Fruit fly (Drosophila melanogaster): ENCODE results near the gene CG43373.

The CG43373 gene

DNA sequence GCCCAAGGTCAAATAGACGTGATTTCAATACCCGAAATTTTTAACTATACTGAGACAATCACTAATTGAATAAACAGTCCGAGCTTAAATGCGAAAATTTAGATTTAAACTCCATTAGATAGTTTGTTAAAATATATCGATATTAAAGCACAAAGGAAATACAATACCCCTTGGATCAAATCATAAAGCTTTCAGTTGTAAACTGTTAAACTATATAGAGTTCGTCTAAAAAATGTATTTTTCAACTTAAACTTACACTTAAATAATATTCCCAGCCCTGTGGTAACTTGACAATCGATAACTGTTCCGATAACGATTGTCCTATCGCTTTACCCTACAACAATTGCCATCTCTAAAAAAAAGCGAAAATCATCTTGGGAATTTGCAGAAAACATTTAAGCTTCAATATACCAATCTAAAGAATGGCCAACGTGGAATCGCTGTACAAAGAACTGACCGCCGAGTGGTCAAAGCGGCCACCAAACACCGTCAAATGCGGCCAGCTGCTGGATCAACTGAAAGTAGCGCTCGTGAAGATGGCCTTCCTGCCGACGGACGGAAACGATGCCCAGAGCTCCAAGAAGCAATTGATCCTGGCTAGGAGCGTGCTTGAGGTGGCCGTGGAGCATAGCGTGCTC lies 39.6 kb upstream of the CG43373 start, which contains the start of gene Rpn12 (continued):
- peak; percentile 79 for TF ChIP-seq BEAF-32 (GFP tag; optimal IDR thresholded peaks at IDR 0.05)
- TF ChIP-seq nom (GFP tag; optimal IDR thresholded peaks at IDR 0.05) = no peak
- no peak for TF ChIP-seq Vsx1 (GFP tag; optimal IDR thresholded peaks at IDR 0.05)
- no peak for TF ChIP-seq CG11398 (GFP tag; optimal IDR thresholded peaks at IDR 0.05)
- TF ChIP-seq CG1832 (GFP tag; optimal IDR thresholded peaks at IDR 0.05) = no peak
- TF ChIP-seq ranshi (GFP tag; IDR thresholded peaks at IDR 0.05) = no peak
- TF ChIP-seq CG16815 (GFP tag; optimal IDR thresholded peaks at IDR 0.05) = no peak
- TF ChIP-seq tna (GFP tag; IDR thresholded peaks at IDR 0.05; ENCODE audit: partially characterized antibody) = peak; percentile 80
- TF ChIP-seq CG2712 (tag; optimal IDR thresholded peaks at IDR 0.05) = peak; percentile 43
- no peak for TF ChIP-seq Hr78 (GFP tag; optimal IDR thresholded peaks at IDR 0.05)
- TF ChIP-seq fu2 (GFP tag; optimal IDR thresholded peaks at IDR 0.05) = peak; percentile 24
- TF ChIP-seq so (GFP tag; IDR thresholded peaks at IDR 0.05) = no peak
- TF ChIP-seq CG12391 (tag; optimal IDR thresholded peaks at IDR 0.05) = peak; percentile 57
- TF ChIP-seq NC2α (GFP tag; optimal IDR thresholded peaks at IDR 0.05) = no peak
- TF ChIP-seq CG2129 (GFP tag; IDR thresholded peaks at IDR 0.05; ENCODE audit: partially characterized antibody) = peak; percentile 72; the same call in 1 of the 2 replicates
- TF ChIP-seq CG33557 (GFP tag; optimal IDR thresholded peaks at IDR 0.05) = no peak
- TF ChIP-seq Tbp (GFP tag; optimal IDR thresholded peaks at IDR 0.05) = no peak
- TF ChIP-seq CG6854 (GFP tag; optimal IDR thresholded peaks at IDR 0.05) = no peak
- TF ChIP-seq CG16863 (GFP tag; optimal IDR thresholded peaks at IDR 0.05) = no peak
- TF ChIP-seq cad (GFP tag; optimal IDR thresholded peaks at IDR 0.05) = no peak
- no peak for TF ChIP-seq tap (tag; optimal IDR thresholded peaks at IDR 0.05)
- no peak for TF ChIP-seq pnt (GFP tag; optimal IDR thresholded peaks at IDR 0.05)
- TF ChIP-seq ftz-f1 (GFP tag; optimal IDR thresholded peaks at IDR 0.05) = no peak
- TF ChIP-seq B-H1 (GFP tag; IDR thresholded peaks at IDR 0.05) = no peak
- no peak for TF ChIP-seq BtbVII (GFP tag; optimal IDR thresholded peaks at IDR 0.05)
- peak; percentile 25 for TF ChIP-seq zf30C (GFP tag; optimal IDR thresholded peaks at IDR 0.05)
- no peak; the same call in 1 of the 2 replicates for TF ChIP-seq CG42726 (GFP tag; IDR thresholded peaks at IDR 0.05; ENCODE audit: partially characterized antibody)
- TF ChIP-seq CG4820 (GFP tag; optimal IDR thresholded peaks at IDR 0.05) = no peak
- TF ChIP-seq Poxn (GFP tag; IDR thresholded peaks at IDR 0.05) = no peak
- peak; percentile 27 for TF ChIP-seq lbe (GFP tag; optimal IDR thresholded peaks at IDR 0.05)
- no peak for TF ChIP-seq ATbp (GFP tag; optimal IDR thresholded peaks at IDR 0.05)
- no peak for TF ChIP-seq CG8478 (optimal IDR thresholded peaks at IDR 0.05)
- TF ChIP-seq pros (GFP tag; optimal IDR thresholded peaks at IDR 0.05) = no peak
- TF ChIP-seq E2f1 (GFP tag; IDR thresholded peaks at IDR 0.05) = no peak
- TF ChIP-seq Hr39 (optimal IDR thresholded peaks at IDR 0.05) = no peak
- no peak for TF ChIP-seq shn (GFP tag; optimal IDR thresholded peaks at IDR 0.05)
- peak; percentile 5 for TF ChIP-seq Hr3 (GFP tag; optimal IDR thresholded peaks at IDR 0.05)
- TF ChIP-seq zen2 (GFP tag; IDR thresholded peaks at IDR 0.05; ENCODE audit: partially characterized antibody) = peak; percentile 80
- TF ChIP-seq CG17912 (GFP tag; optimal IDR thresholded peaks at IDR 0.05) = no peak
- no peak for TF ChIP-seq toy (GFP tag; IDR thresholded peaks at IDR 0.05)
- TF ChIP-seq Kr (GFP tag; optimal IDR thresholded peaks at IDR 0.05) = no peak
- 0 out of 2 replicates have a peak, but pooled peaks have one; percentile 22 for TF ChIP-seq CG11247 (GFP tag; IDR thresholded peaks at IDR 0.05)
- no peak for TF ChIP-seq dan (GFP tag; IDR thresholded peaks at IDR 0.05)
- TF ChIP-seq yki (optimal IDR thresholded peaks at IDR 0.05) = no peak
- no peak for TF ChIP-seq bigmax (GFP tag; optimal IDR thresholded peaks at IDR 0.05)
- no peak for TF ChIP-seq CG3407 (GFP tag; optimal IDR thresholded peaks at IDR 0.05)
- peak; percentile 50 for TF ChIP-seq CG10267 (tag; optimal IDR thresholded peaks at IDR 0.05)
- peak; percentile 54 for TF ChIP-seq CG10543 (GFP tag; optimal IDR thresholded peaks at IDR 0.05)
- TF ChIP-seq insv (GFP tag; optimal IDR thresholded peaks at IDR 0.05) = no peak
- peak; percentile 50 for TF ChIP-seq zen (tag; optimal IDR thresholded peaks at IDR 0.05)
- TF ChIP-seq CG5953 (GFP tag; IDR thresholded peaks at IDR 0.05) = no peak
